Worm (Caenorhabditis elegans) whole organism, L1 larva: ENCODE data around the gene sphr-1.

Experiments used
- C34B4.2 ChIP-seq: sonication (generic microtip); optimal IDR thresholded peaks from 2 replicates; lab custom pipeline; 2017; ENCODE audit warnings: mild to moderate bottlenecking, missing genetic modification characterization, missing compliant biosample characterization
- aha-1 ChIP-seq: fragments of 150-350 bp; optimal IDR thresholded peaks from 2 replicates; lab custom pipeline; 2014; ENCODE audit warnings: missing biosample characterization, missing genetic modification characterization
- alr-1 ChIP-seq: fragments of 200-800 bp; sonication (Bioruptor generic); optimal IDR thresholded peaks from 2 replicates; lab custom pipeline; 2018; ENCODE audit warnings: borderline replicate concordance, mild to moderate bottlenecking, missing genetic modification characterization, missing compliant biosample characterization
- aly-2 ChIP-seq: fragments of 150-350 bp; optimal IDR thresholded peaks from 2 replicates; lab custom pipeline; 2014; ENCODE audit warnings: missing biosample characterization, missing genetic modification characterization
- blmp-1 ChIP-seq: fragments of 150-350 bp; optimal IDR thresholded peaks from 2 replicates; lab custom pipeline; 2014; ENCODE audit warnings: missing biosample characterization, missing genetic modification characterization
- ceh-8 ChIP-seq: fragments of 200-800 bp; sonication (Bioruptor generic); optimal IDR thresholded peaks from 2 replicates; lab custom pipeline; 2018; ENCODE audit warnings: mild to moderate bottlenecking, missing genetic modification characterization, moderate library complexity, missing compliant biosample characterization
- dpl-1 ChIP-seq, 3 experiments: fragments of 150-350 bp in 2 of 3; sonication (generic microtip) in 1 of 3; optimal IDR thresholded peaks; 2 replicates each; lab custom pipeline; 2014 to 2017; ENCODE audit warnings: missing biosample characterization in 3 of 3, missing genetic modification characterization in 3 of 3, missing genetic modification reagents in 3 of 3
- dsc-1 ChIP-seq: sonication (generic microtip); optimal IDR thresholded peaks from 2 replicates; lab custom pipeline; 2016; ENCODE audit warnings: mild to moderate bottlenecking, missing genetic modification characterization, missing compliant biosample characterization
- efl-1 ChIP-seq, 4 experiments: fragments of 150-350 bp; optimal IDR thresholded peaks in 3 of 4; peaks in 1 of 4; 1 replicate in 1 of 4; 2 replicates in 3 of 4; lab custom pipeline; 2014; ENCODE audit warnings: missing biosample characterization in 2 of 4, missing genetic modification characterization in 2 of 4, missing genetic modification reagents in 2 of 4
- efl-3 ChIP-seq: fragments of 200-800 bp; sonication (Bioruptor generic); optimal IDR thresholded peaks from 2 replicates; lab custom pipeline; 2018; ENCODE audit warnings: mild to moderate bottlenecking, missing genetic modification characterization, missing compliant biosample characterization
- elt-2 ChIP-seq: sonication (generic microtip); optimal IDR thresholded peaks from 2 replicates; lab custom pipeline; 2016; ENCODE audit warnings: missing genetic modification characterization, mild to moderate bottlenecking, inconsistent platforms, missing compliant biosample characterization, missing genetic modification reagents
- elt-3 ChIP-seq, 6 experiments: fragments of 150-350 bp in 1 of 6; sonication (generic microtip); optimal IDR thresholded peaks; 2 replicates each; lab custom pipeline; 2017 to 2018; ENCODE audit warnings: missing biosample characterization in 6 of 6, missing genetic modification characterization in 6 of 6, inconsistent platforms in 1 of 6
- ets-5 ChIP-seq: fragments of 200-800 bp; sonication (Bioruptor generic); IDR thresholded peaks from 2 replicates; pipeline ENCODE4 v1.3.6; 2022; ENCODE audit warnings: missing genetic modification characterization, missing compliant biosample characterization
- fkh-4 ChIP-seq: sonication (generic microtip); optimal IDR thresholded peaks from 2 replicates; lab custom pipeline; 2016; ENCODE audit warnings: missing compliant biosample characterization, missing genetic modification characterization, borderline replicate concordance
- fkh-8 ChIP-seq: sonication (generic microtip); optimal IDR thresholded peaks from 2 replicates; lab custom pipeline; 2016; ENCODE audit warnings: mild to moderate bottlenecking, missing genetic modification characterization, missing compliant biosample characterization
- grh-1 ChIP-seq: fragments of 200-800 bp; sonication (Bioruptor generic); IDR thresholded peaks from 2 replicates; pipeline ENCODE4 v1.3.6; 2022; ENCODE audit warnings: missing genetic modification reagents, missing genetic modification characterization, missing compliant biosample characterization
- hlh-17 ChIP-seq: fragments of 200-800 bp; sonication (Bioruptor generic); optimal IDR thresholded peaks from 2 replicates; lab custom pipeline; 2018; ENCODE audit warnings: missing genetic modification characterization, mild to moderate bottlenecking, missing compliant biosample characterization, moderate library complexity, borderline replicate concordance
- hpl-2 ChIP-seq: fragments of 150-350 bp; optimal IDR thresholded peaks from 2 replicates; lab custom pipeline; 2014; ENCODE audit warnings: missing biosample characterization, missing genetic modification reagents, missing genetic modification characterization
- irx-1 ChIP-seq: sonication (generic microtip); optimal IDR thresholded peaks from 2 replicates; lab custom pipeline; 2016; ENCODE audit warnings: missing genetic modification characterization, missing compliant biosample characterization
- isw-1 ChIP-seq: fragments of 200-800 bp; sonication (Bioruptor generic); IDR thresholded peaks from 2 replicates; pipeline ENCODE4 v1.3.6; 2022; ENCODE audit warnings: missing genetic modification characterization, missing compliant biosample characterization
- jun-1 ChIP-seq: fragments of 150-350 bp; optimal IDR thresholded peaks from 2 replicates; lab custom pipeline; 2014; ENCODE audit warnings: missing biosample characterization, missing genetic modification reagents, missing genetic modification characterization
- lin-13 ChIP-seq: fragments of 150-350 bp; optimal IDR thresholded peaks from 2 replicates; lab custom pipeline; 2014; ENCODE audit warnings: missing biosample characterization, missing genetic modification reagents, missing genetic modification characterization
- lin-14 ChIP-seq: fragments of 200-800 bp; sonication (Bioruptor generic); optimal IDR thresholded peaks from 2 replicates; lab custom pipeline; 2018; ENCODE audit warnings: mild to moderate bottlenecking, missing genetic modification characterization, moderate library complexity, missing compliant biosample characterization
- lin-35 ChIP-seq, 2 experiments: fragments of 150-350 bp; optimal IDR thresholded peaks; 2 replicates each; lab custom pipeline; 2014; ENCODE audit warnings: missing biosample characterization in 2 of 2, missing genetic modification characterization in 2 of 2, missing genetic modification reagents in 2 of 2
- lin-39 ChIP-seq: fragments of 150-350 bp; optimal IDR thresholded peaks from 2 replicates; lab custom pipeline; 2014; ENCODE audit warnings: missing biosample characterization, missing genetic modification reagents, missing genetic modification characterization
- lsy-2 ChIP-seq, 2 experiments: fragments of 150-350 bp; optimal IDR thresholded peaks; 2 replicates each; lab custom pipeline; 2014; ENCODE audit warnings: missing biosample characterization in 2 of 2, missing genetic modification characterization in 2 of 2
- mab-9 ChIP-seq: fragments of 200-800 bp; sonication (Bioruptor generic); IDR thresholded peaks from 2 replicates; pipeline ENCODE4 v1.3.6; 2022; ENCODE audit warnings: missing genetic modification reagents, missing genetic modification characterization, missing compliant biosample characterization
- mef-2 ChIP-seq: fragments of 150-350 bp; optimal IDR thresholded peaks from 2 replicates; lab custom pipeline; 2014; ENCODE audit warnings: missing biosample characterization, missing genetic modification characterization
- mep-1 ChIP-seq: fragments of 150-350 bp; optimal IDR thresholded peaks from 2 replicates; lab custom pipeline; 2014; ENCODE audit warnings: missing biosample characterization, missing genetic modification characterization
- nhr-11 ChIP-seq: fragments of 150-350 bp; optimal IDR thresholded peaks from 2 replicates; lab custom pipeline; 2014; ENCODE audit warnings: missing biosample characterization, missing genetic modification characterization
- nhr-19 ChIP-seq: fragments of 200-800 bp; sonication (Bioruptor generic); conservative IDR thresholded peaks from 2 replicates; pipeline ENCODE4 v1.3.6; 2022; ENCODE audit warnings: missing genetic modification characterization, missing compliant biosample characterization
- nhr-28 ChIP-seq: fragments of 150-350 bp; optimal IDR thresholded peaks from 2 replicates; lab custom pipeline; 2014; ENCODE audit warnings: missing biosample characterization, missing genetic modification characterization
- nhr-76 ChIP-seq: sonication (generic microtip); optimal IDR thresholded peaks from 2 replicates; lab custom pipeline; 2017; ENCODE audit warnings: missing biosample characterization, missing genetic modification characterization
- nhr-77 ChIP-seq: fragments of 150-350 bp; optimal IDR thresholded peaks from 2 replicates; lab custom pipeline; 2014; ENCODE audit warnings: missing biosample characterization, missing genetic modification characterization
- nhr-90 ChIP-seq: sonication (generic microtip); optimal IDR thresholded peaks from 2 replicates; lab custom pipeline; 2016; ENCODE audit warnings: mild to moderate bottlenecking, missing genetic modification characterization, missing compliant biosample characterization; ENCODE audit not compliant: poor library complexity
- pag-3 ChIP-seq: sonication (generic microtip); optimal IDR thresholded peaks from 2 replicates; lab custom pipeline; 2017; ENCODE audit warnings: missing genetic modification characterization, mild to moderate bottlenecking, missing compliant biosample characterization, antibody characterized with exemption, borderline replicate concordance; ENCODE audit not compliant: insufficient read depth
- pax-3 ChIP-seq: fragments of 200-800 bp; sonication (Bioruptor generic); optimal IDR thresholded peaks from 2 replicates; lab custom pipeline; 2018; ENCODE audit warnings: mild to moderate bottlenecking, missing genetic modification characterization, moderate library complexity, missing compliant biosample characterization
- pqm-1 ChIP-seq: sonication (generic microtip); optimal IDR thresholded peaks from 3 replicates; lab custom pipeline; 2017; ENCODE audit warnings: missing biosample characterization, missing genetic modification characterization
- rnt-1 ChIP-seq: sonication (generic microtip); optimal IDR thresholded peaks from 2 replicates; lab custom pipeline; 2016; ENCODE audit warnings: mild to moderate bottlenecking, missing genetic modification characterization, moderate library complexity, missing compliant biosample characterization
- skn-1 ChIP-seq: fragments of 150-350 bp; optimal IDR thresholded peaks from 2 replicates; lab custom pipeline; 2014; ENCODE audit warnings: missing biosample characterization, missing genetic modification characterization
- snu-23 ChIP-seq: sonication (generic microtip); optimal IDR thresholded peaks from 2 replicates; lab custom pipeline; 2016; ENCODE audit warnings: missing genetic modification characterization, missing compliant biosample characterization
- sox-4 ChIP-seq: sonication (generic microtip); optimal IDR thresholded peaks from 2 replicates; lab custom pipeline; 2016; ENCODE audit warnings: missing genetic modification characterization, missing compliant biosample characterization
- sptf-1 ChIP-seq: fragments of 150-350 bp; optimal IDR thresholded peaks from 2 replicates; lab custom pipeline; 2014; ENCODE audit warnings: missing biosample characterization, missing genetic modification characterization
- swsn-7 ChIP-seq: sonication (generic microtip); optimal IDR thresholded peaks from 2 replicates; lab custom pipeline; 2016; ENCODE audit warnings: missing genetic modification characterization, missing compliant biosample characterization
- unc-130 ChIP-seq: fragments of 150-350 bp; optimal IDR thresholded peaks from 2 replicates; lab custom pipeline; 2017; ENCODE audit warnings: missing biosample characterization, missing genetic modification characterization, inconsistent platforms
- unc-30 ChIP-seq: sonication (generic microtip); optimal IDR thresholded peaks from 2 replicates; lab custom pipeline; 2017; ENCODE audit warnings: missing biosample characterization, missing genetic modification characterization
- unc-62 ChIP-seq: fragments of 150-350 bp; optimal IDR thresholded peaks from 2 replicates; lab custom pipeline; 2014; ENCODE audit warnings: missing biosample characterization, missing genetic modification reagents, missing genetic modification characterization
- unc-86 ChIP-seq: sonication (generic microtip); optimal IDR thresholded peaks from 2 replicates; lab custom pipeline; 2016; ENCODE audit warnings: missing genetic modification characterization, missing compliant biosample characterization
- vab-15 ChIP-seq: sonication (generic microtip); optimal IDR thresholded peaks from 2 replicates; lab custom pipeline; 2017; ENCODE audit warnings: missing genotype, mild to moderate bottlenecking, missing genetic modification characterization, missing compliant biosample characterization
- xbp-1 ChIP-seq: sonication (generic microtip); optimal IDR thresholded peaks from 2 replicates; lab custom pipeline; 2016; ENCODE audit warnings: missing genetic modification characterization, missing compliant biosample characterization
- zip-4 ChIP-seq: fragments of 200-800 bp; sonication (Bioruptor generic); optimal IDR thresholded peaks from 2 replicates; lab custom pipeline; 2018; ENCODE audit warnings: mild to moderate bottlenecking, missing genetic modification characterization, moderate library complexity, missing compliant biosample characterization
- ztf-11 ChIP-seq, 2 experiments: sonication (generic microtip); optimal IDR thresholded peaks; 2 replicates each; lab custom pipeline; 2016 to 2017; ENCODE audit warnings: missing genetic modification characterization in 2 of 2, missing biosample characterization in 1 of 2, missing compliant biosample characterization in 1 of 2

sphr-1 gene

ce11 chrV:9212499-9212898 is 21.1 kb downstream of the sphr-1 start (continued):
- no peak for TF ChIP-seq unc-62 (GFP tag; lab: Kevin White, UChicago)
- no peak for TF ChIP-seq sox-4 (tag; lab: Kevin White, UChicago)
- no peak for TF ChIP-seq nhr-77
- TF ChIP-seq mef-2 (tag; lab: Kevin White, UChicago) = no peak
- peak; percentile 36 to 75 (median 41) for TF ChIP-seq dpl-1 (GFP tag; optimal IDR thresholded peaks at IDR 0.05; lab: Kevin White, UChicago)
- TF ChIP-seq aha-1 (tag; lab: Kevin White, UChicago) = no peak
- peak; percentile 91 for TF ChIP-seq mep-1 (tag; lab: Kevin White, UChicago)
- no peak for TF ChIP-seq hpl-2 (GFP tag; lab: Kevin White, UChicago)
- no peak for TF ChIP-seq unc-30
- no peak for TF ChIP-seq efl-3
- no peak for TF ChIP-seq sptf-1 (tag; lab: Kevin White, UChicago)
- no peak for TF ChIP-seq isw-1 (GFP tag; lab: Robert Waterston, UW)
- TF ChIP-seq lin-13 (GFP tag; lab: Kevin White, UChicago) = peak; percentile 44
- TF ChIP-seq lin-14 (GFP tag; lab: Kevin White, UChicago) = peak; percentile 90
- no peak for TF ChIP-seq irx-1 (tag; lab: Kevin White, UChicago)
- peak; percentile 73 for TF ChIP-seq snu-23 (GFP tag; lab: Kevin White, UChicago)
- no peak for TF ChIP-seq ceh-8
- TF ChIP-seq dsc-1 (tag; lab: Kevin White, UChicago) = no peak
- TF ChIP-seq lin-39 = no peak
- TF ChIP-seq hlh-17 (GFP tag; lab: Kevin White, UChicago) = no peak
- no peak for TF ChIP-seq grh-1
- peak; percentile 41 for TF ChIP-seq swsn-7 (tag; lab: Kevin White, UChicago)
- no peak for TF ChIP-seq jun-1 (tag; lab: Kevin White, UChicago)
- TF ChIP-seq lsy-2 (tag; optimal IDR thresholded peaks at IDR 0.05; lab: Kevin White, UChicago) = peak; percentile 48 to 84
- no peak for TF ChIP-seq pag-3 (tag; lab: Kevin White, UChicago)
- TF ChIP-seq vab-15 (tag; lab: Kevin White, UChicago) = peak; percentile 9
- no peak for TF ChIP-seq ets-5 (GFP tag; lab: Robert Waterston, UW)
- no peak for TF ChIP-seq pax-3 (tag; lab: Kevin White, UChicago)
- TF ChIP-seq rnt-1 (tag; lab: Kevin White, UChicago) = peak; percentile 36
- TF ChIP-seq elt-3 (tag; optimal IDR thresholded peaks at IDR 0.05; lab: Kevin White, UChicago) = peak in 1 of 6 experiments; percentile 48
- peak; percentile 66 to 84 for TF ChIP-seq lin-35 (GFP tag; optimal IDR thresholded peaks at IDR 0.05; lab: Kevin White, UChicago)
- no peak for TF ChIP-seq nhr-19 (GFP tag; lab: Robert Waterston, UW)
- TF ChIP-seq efl-1 (optimal IDR thresholded peaks at IDR 0.05; lab: Kevin White, UChicago) = peak; percentile 65 to 66
- TF ChIP-seq efl-1 (GFP tag; optimal IDR thresholded peaks at IDR 0.05 in 1 of 2; lab: Kevin White, UChicago) = peak; percentile 56 to 64
- TF ChIP-seq elt-2 = no peak
- TF ChIP-seq fkh-8 (tag; lab: Kevin White, UChicago) = no peak
- no peak for TF ChIP-seq nhr-11 (tag; lab: Kevin White, UChicago)
- TF ChIP-seq blmp-1 (tag; lab: Kevin White, UChicago) = peak; percentile 70
- TF ChIP-seq mab-9 (GFP tag; lab: Robert Waterston, UW) = no peak
- no peak for TF ChIP-seq unc-130 (tag; lab: Kevin White, UChicago)
- no peak for TF ChIP-seq zip-4 (GFP tag; lab: Kevin White, UChicago)
- TF ChIP-seq nhr-28 (tag; lab: Kevin White, UChicago) = no peak
- no peak for TF ChIP-seq pqm-1 (tag; lab: Kevin White, UChicago)
- no peak for TF ChIP-seq ztf-11 (tag; optimal IDR thresholded peaks at IDR 0.05; lab: Kevin White, UChicago)
- no peak for TF ChIP-seq nhr-76 (tag; lab: Kevin White, UChicago)
- TF ChIP-seq fkh-4 (tag; lab: Kevin White, UChicago) = no peak
- no peak for TF ChIP-seq nhr-90 (tag; lab: Kevin White, UChicago)
- TF ChIP-seq xbp-1 (tag; lab: Kevin White, UChicago) = peak; percentile 23
- no peak for TF ChIP-seq C34B4.2 (tag; lab: Kevin White, UChicago)
- TF ChIP-seq unc-86 = no peak
- peak; percentile 47 for TF ChIP-seq skn-1 (tag; lab: Kevin White, UChicago)
- TF ChIP-seq alr-1 (tag; lab: Kevin White, UChicago) = no peak
- TF ChIP-seq aly-2 = no peak
